Fruit fly (Drosophila melanogaster) whole organism, adult: ENCODE measurements around the gene mthl9.

Experiments
- CG11617 ChIP-seq: fragments of 200-800 bp; sonication (Bioruptor generic); optimal IDR thresholded peaks from 2 replicates; lab custom pipeline; 2017; ENCODE audit warnings: mild to moderate bottlenecking, missing biosample characterization, missing genetic modification reagents, missing genetic modification characterization
- CG12768 ChIP-seq: fragments of 200-800 bp; sonication (Bioruptor generic); optimal IDR thresholded peaks from 2 replicates; lab custom pipeline; 2017; ENCODE audit warnings: missing biosample characterization, missing genetic modification characterization, mild to moderate bottlenecking, moderate library complexity, missing genetic modification reagents
- CG14711 ChIP-seq: fragments of 200-800 bp; sonication (Bioruptor generic); optimal IDR thresholded peaks from 2 replicates; lab custom pipeline; 2018; ENCODE audit warnings: missing biosample characterization, mild to moderate bottlenecking, missing genetic modification characterization, moderate library complexity
- CG1620 ChIP-seq: fragments of 200-800 bp; sonication (Bioruptor generic); optimal IDR thresholded peaks from 2 replicates; lab custom pipeline; 2016; ENCODE audit warnings: missing biosample characterization, missing genetic modification characterization
- CG33017 ChIP-seq: fragments of 200-800 bp; sonication (Bioruptor generic); optimal IDR thresholded peaks from 2 replicates; lab custom pipeline; 2018; ENCODE audit warnings: missing biosample characterization, mild to moderate bottlenecking, missing genetic modification characterization, moderate library complexity
- CG5204 ChIP-seq: fragments of 200-800 bp; sonication (Bioruptor generic); optimal IDR thresholded peaks from 2 replicates; lab custom pipeline; 2016; ENCODE audit warnings: missing biosample characterization, missing genetic modification characterization
- CG7045 ChIP-seq: fragments of 200-800 bp; sonication (Bioruptor generic); optimal IDR thresholded peaks from 2 replicates; lab custom pipeline; 2017; ENCODE audit warnings: missing biosample characterization, mild to moderate bottlenecking, missing genetic modification characterization
- CG7101 ChIP-seq: fragments of 200-800 bp; sonication (Bioruptor generic); optimal IDR thresholded peaks from 2 replicates; lab custom pipeline; 2018; ENCODE audit warnings: missing biosample characterization, mild to moderate bottlenecking, missing genetic modification characterization, moderate library complexity
- Clk ChIP-seq: fragments of 200-800 bp; sonication (Bioruptor generic); optimal IDR thresholded peaks from 2 replicates; lab custom pipeline; 2017; ENCODE audit warnings: missing biosample characterization, missing genetic modification characterization
- Crg-1 ChIP-seq: fragments of 200-800 bp; sonication (Bioruptor generic); optimal IDR thresholded peaks from 2 replicates; lab custom pipeline; 2016; ENCODE audit warnings: missing biosample characterization, missing genetic modification characterization
- Hr96 ChIP-seq: fragments of 200-800 bp; sonication (Bioruptor generic); optimal IDR thresholded peaks from 2 replicates; lab custom pipeline; 2016; ENCODE audit warnings: missing biosample characterization, missing genetic modification characterization
- Mnt ChIP-seq: fragments of 200-800 bp; sonication (Bioruptor generic); optimal IDR thresholded peaks from 2 replicates; lab custom pipeline; 2016; ENCODE audit warnings: missing biosample characterization, mild to moderate bottlenecking, missing genetic modification characterization
- bab1 ChIP-seq: fragments of 200-800 bp; sonication (Bioruptor generic); optimal IDR thresholded peaks from 3 replicates; lab custom pipeline; 2019; ENCODE audit warnings: missing biosample characterization, mild to moderate bottlenecking, missing genetic modification characterization, moderate library complexity
- cic ChIP-seq: fragments of 200-800 bp; sonication (Bioruptor generic); optimal IDR thresholded peaks from 2 replicates; lab custom pipeline; 2017; ENCODE audit warnings: missing biosample characterization, mild to moderate bottlenecking, missing genetic modification characterization, moderate library complexity
- cnc ChIP-seq, 2 experiments: fragments of >200 bp; optimal IDR thresholded peaks; 2 replicates each; lab custom pipeline; 2017
- kay ChIP-seq: fragments of 200-800 bp; sonication (Bioruptor generic); peaks from one replicate; lab custom pipeline; 2016; ENCODE audit warnings: missing biosample characterization, missing genetic modification characterization, borderline replicate concordance
- ovo ChIP-seq: fragments of 200-800 bp; sonication (Bioruptor generic); optimal IDR thresholded peaks from 2 replicates; lab custom pipeline; 2016; ENCODE audit warnings: missing biosample characterization, missing genetic modification characterization
- pad ChIP-seq: fragments of 200-800 bp; sonication (Bioruptor generic); optimal IDR thresholded peaks from 3 replicates; lab custom pipeline; 2017; ENCODE audit warnings: missing biosample characterization, missing genetic modification characterization, mild to moderate bottlenecking, moderate library complexity, missing genetic modification reagents
- tj ChIP-seq: fragments of 200-800 bp; sonication (Bioruptor generic); optimal IDR thresholded peaks from 3 replicates; lab custom pipeline; 2017; ENCODE audit warnings: missing biosample characterization, mild to moderate bottlenecking, missing genetic modification characterization, moderate library complexity
- toe ChIP-seq: fragments of 200-800 bp; sonication (Bioruptor generic); optimal IDR thresholded peaks from 2 replicates; lab custom pipeline; 2016; ENCODE audit warnings: missing biosample characterization, missing genetic modification characterization

Gene mthl9

DNA sequence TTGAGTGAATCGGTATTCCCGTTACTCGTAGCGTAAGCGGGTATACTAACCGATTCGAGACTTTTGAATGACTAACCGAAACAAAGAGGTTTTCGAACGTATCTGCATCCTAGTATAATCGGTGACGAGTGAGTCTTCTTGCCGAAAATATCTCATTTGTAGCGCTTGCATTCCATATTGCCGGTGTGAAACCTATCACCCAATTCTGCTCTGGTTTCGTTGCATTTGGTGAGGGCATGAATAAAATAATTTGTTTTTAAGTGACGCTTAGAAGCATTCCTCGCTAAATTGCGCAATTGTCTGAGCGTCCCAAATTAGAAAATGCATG is 12.1 kb downstream of the mthl9 start:
- TF ChIP-seq Clk (GFP tag; lab: Kevin White, UChicago), result no peak
- TF ChIP-seq tj, result no peak
- no peak for TF ChIP-seq toe (GFP tag; lab: Kevin White, UChicago)
- TF ChIP-seq kay (GFP tag; lab: Kevin White, UChicago), result no peak
- TF ChIP-seq Hr96 (GFP tag; lab: Kevin White, UChicago), result no peak
- no peak for TF ChIP-seq CG5204 (GFP tag; lab: Kevin White, UChicago)
- TF ChIP-seq cnc (optimal IDR thresholded peaks at IDR 0.05; lab: Kevin White, UChicago), result no peak
- TF ChIP-seq cic (GFP tag; lab: Kevin White, UChicago), result no peak
- no peak for TF ChIP-seq Mnt
- no peak for TF ChIP-seq ovo (GFP tag; lab: Kevin White, UChicago)
- no peak for TF ChIP-seq CG11617 (GFP tag; lab: Kevin White, UChicago)
- TF ChIP-seq CG1620, result no peak
- no peak for TF ChIP-seq CG7045 (GFP tag; lab: Kevin White, UChicago)
- no peak for TF ChIP-seq pad (GFP tag; lab: Kevin White, UChicago)

dm6 chr3L:319145-320009 is 12.7 kb downstream of the mthl9 start, which contains the start of gene fwd:
Gene fwd, minus strand, starts transcription at chr3L:319884.
- TF ChIP-seq Hr96 (GFP tag; lab: Kevin White, UChicago) (no peak), Clk (GFP tag; lab: Kevin White, UChicago) (no peak), tj (peak; percentile 18), CG7101 (tag; lab: Kevin White, UChicago) (peak; percentile 51), cnc (optimal IDR thresholded peaks at IDR 0.05; lab: Kevin White, UChicago) (no peak), CG14711 (tag; lab: Kevin White, UChicago) (no peak), bab1 (peak; percentile 70), CG5204 (GFP tag; lab: Kevin White, UChicago) (no peak), CG12768 (GFP tag; lab: Kevin White, UChicago) (no peak), CG11617 (GFP tag; lab: Kevin White, UChicago) (peak; percentile 57), CG7045 (GFP tag; lab: Kevin White, UChicago) (no peak), cic (GFP tag; lab: Kevin White, UChicago) (peak; percentile 47), toe (GFP tag; lab: Kevin White, UChicago) (no peak), ovo (GFP tag; lab: Kevin White, UChicago) (peak; percentile 52), Mnt (no peak), CG1620 (peak; percentile 23), Crg-1 (no peak), CG33017 (tag; lab: Kevin White, UChicago) (peak; percentile 22), pad (GFP tag; lab: Kevin White, UChicago) (peak; percentile 51), kay (GFP tag; lab: Kevin White, UChicago) (no peak)

DNA sequence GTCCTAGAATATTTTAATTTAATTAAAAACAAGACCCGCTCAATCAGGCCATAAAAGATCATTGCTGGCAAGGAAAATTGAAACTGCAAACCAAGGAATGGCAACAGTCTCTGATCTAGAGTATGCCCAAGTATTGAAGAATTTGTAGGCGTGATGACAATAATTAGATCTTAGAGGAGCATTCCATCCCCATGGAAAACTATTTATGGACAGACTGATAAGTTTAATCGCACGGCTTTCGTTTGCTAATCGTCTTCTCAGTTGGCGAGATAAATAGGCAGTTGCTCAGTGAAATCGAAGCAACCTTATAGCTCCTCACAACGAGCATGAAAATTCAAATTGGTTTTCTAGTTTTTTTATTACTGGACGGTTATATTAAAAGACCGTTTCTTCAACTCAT is 15.3 kb downstream of the mthl9 start, which contains the start of gene ddbt:
ddbt (plus strand) TSS at position 301 of the 400 bp plus-strand sequence.
- TF ChIP-seq CG7045 (GFP tag; lab: Kevin White, UChicago) (no peak), CG5204 (GFP tag; lab: Kevin White, UChicago) (no peak), ovo (GFP tag; lab: Kevin White, UChicago) (no peak), CG11617 (GFP tag; lab: Kevin White, UChicago) (no peak), CG12768 (GFP tag; lab: Kevin White, UChicago) (no peak), CG7101 (tag; lab: Kevin White, UChicago) (no peak), CG14711 (tag; lab: Kevin White, UChicago) (no peak), bab1 (no peak), cic (GFP tag; lab: Kevin White, UChicago) (no peak), Hr96 (GFP tag; lab: Kevin White, UChicago) (no peak)

DNA sequence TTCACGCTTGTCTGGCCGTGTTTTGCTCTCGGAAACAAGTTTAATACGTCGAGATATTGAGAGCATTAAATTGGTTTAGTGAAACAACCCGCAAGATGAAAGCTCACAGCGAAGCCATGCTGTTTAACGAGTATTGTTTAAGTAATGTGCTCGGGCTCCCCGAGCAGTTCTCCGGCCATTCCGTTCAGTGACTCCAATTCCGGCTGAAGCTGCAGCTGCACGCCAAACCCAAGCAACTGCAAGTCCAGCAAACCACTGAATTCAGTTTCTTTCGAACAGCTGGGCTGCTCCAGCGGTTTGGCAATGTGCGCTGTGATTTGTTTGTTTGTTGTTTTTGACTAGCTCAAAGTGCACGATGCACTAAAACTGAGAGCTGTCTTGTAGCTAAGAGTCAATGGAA is 17.0 kb downstream of the mthl9 start:
- TF ChIP-seq cnc (optimal IDR thresholded peaks at IDR 0.05; lab: Kevin White, UChicago) (no peak), CG7045 (GFP tag; lab: Kevin White, UChicago) (no peak), CG11617 (GFP tag; lab: Kevin White, UChicago) (no peak), Mnt (no peak), toe (GFP tag; lab: Kevin White, UChicago) (no peak), CG1620 (no peak), CG12768 (GFP tag; lab: Kevin White, UChicago) (no peak), CG33017 (tag; lab: Kevin White, UChicago) (no peak), CG14711 (tag; lab: Kevin White, UChicago) (no peak), Crg-1 (no peak), ovo (GFP tag; lab: Kevin White, UChicago) (no peak), CG5204 (GFP tag; lab: Kevin White, UChicago) (no peak), Hr96 (GFP tag; lab: Kevin White, UChicago) (no peak), cic (GFP tag; lab: Kevin White, UChicago) (no peak), CG7101 (tag; lab: Kevin White, UChicago) (no peak), bab1 (no peak), pad (GFP tag; lab: Kevin White, UChicago) (no peak), Clk (GFP tag; lab: Kevin White, UChicago) (no peak), tj (no peak), kay (GFP tag; lab: Kevin White, UChicago) (no peak)

dm6 chr3L:312323-312722 is 19.8 kb downstream of the mthl9 start:
- TF ChIP-seq Crg-1 (no peak), CG7045 (GFP tag; lab: Kevin White, UChicago) (no peak), CG11617 (GFP tag; lab: Kevin White, UChicago) (no peak), bab1 (no peak), CG14711 (tag; lab: Kevin White, UChicago) (no peak), ovo (GFP tag; lab: Kevin White, UChicago) (no peak), pad (GFP tag; lab: Kevin White, UChicago) (no peak), CG5204 (GFP tag; lab: Kevin White, UChicago) (no peak), kay (GFP tag; lab: Kevin White, UChicago) (no peak), toe (GFP tag; lab: Kevin White, UChicago) (no peak), Clk (GFP tag; lab: Kevin White, UChicago) (no peak), tj (no peak), cnc (optimal IDR thresholded peaks at IDR 0.05; lab: Kevin White, UChicago) (no peak), Mnt (no peak), CG7101 (tag; lab: Kevin White, UChicago) (no peak), CG1620 (no peak), cic (GFP tag; lab: Kevin White, UChicago) (no peak), CG33017 (tag; lab: Kevin White, UChicago) (no peak)
